Worm (Caenorhabditis elegans) whole organism, mixed stage, embryonic: ENCODE data around the gene T08A11.1.

ENCODE experiments used
- blmp-1 ChIP-seq: fragments of 150-350 bp; optimal IDR thresholded peaks from 2 replicates; lab custom pipeline; 2014; ENCODE audit warnings: missing biosample characterization, missing genetic modification characterization
- ceh-39 ChIP-seq: fragments of 150-350 bp; optimal IDR thresholded peaks from 2 replicates; lab custom pipeline; 2014; ENCODE audit warnings: missing biosample characterization, missing genetic modification characterization
- elt-3 ChIP-seq: fragments of 150-350 bp; optimal IDR thresholded peaks from 2 replicates; lab custom pipeline; 2014; ENCODE audit warnings: missing biosample characterization, missing genetic modification characterization
- lin-13 ChIP-seq: fragments of 150-350 bp; optimal IDR thresholded peaks from 2 replicates; lab custom pipeline; 2014; ENCODE audit warnings: missing biosample characterization, missing genetic modification characterization
- lsy-2 ChIP-seq: fragments of 150-350 bp; optimal IDR thresholded peaks from 2 replicates; lab custom pipeline; 2014; ENCODE audit warnings: missing biosample characterization, missing genetic modification characterization
- mab-5 ChIP-seq: fragments of 150-350 bp; optimal IDR thresholded peaks from 2 replicates; lab custom pipeline; 2014; ENCODE audit warnings: missing biosample characterization, missing genetic modification characterization
- nhr-237 ChIP-seq: fragments of 150-350 bp; optimal IDR thresholded peaks from 2 replicates; lab custom pipeline; 2014; ENCODE audit warnings: missing biosample characterization, missing genetic modification characterization
- nhr-28 ChIP-seq: fragments of 150-350 bp; optimal IDR thresholded peaks from 2 replicates; lab custom pipeline; 2014; ENCODE audit warnings: missing biosample characterization, missing genetic modification characterization
- sem-2 ChIP-seq: fragments of 200-800 bp; sonication (Bioruptor generic); optimal IDR thresholded peaks from 2 replicates; lab custom pipeline; 2018; ENCODE audit warnings: mild to moderate bottlenecking, missing genetic modification characterization, missing compliant biosample characterization
- snpc-4 ChIP-seq: fragments of 150-350 bp; optimal IDR thresholded peaks from 2 replicates; lab custom pipeline; 2014; ENCODE audit warnings: missing biosample characterization, missing genetic modification characterization
- sptf-1 ChIP-seq: sonication (generic microtip); optimal IDR thresholded peaks from 2 replicates; lab custom pipeline; 2017; ENCODE audit warnings: mild to moderate bottlenecking, missing genetic modification characterization, moderate library complexity, missing compliant biosample characterization
- unc-62 ChIP-seq: fragments of 150-350 bp; optimal IDR thresholded peaks from 2 replicates; lab custom pipeline; 2014; ENCODE audit warnings: missing biosample characterization, missing genetic modification reagents, missing genetic modification characterization

DNA sequence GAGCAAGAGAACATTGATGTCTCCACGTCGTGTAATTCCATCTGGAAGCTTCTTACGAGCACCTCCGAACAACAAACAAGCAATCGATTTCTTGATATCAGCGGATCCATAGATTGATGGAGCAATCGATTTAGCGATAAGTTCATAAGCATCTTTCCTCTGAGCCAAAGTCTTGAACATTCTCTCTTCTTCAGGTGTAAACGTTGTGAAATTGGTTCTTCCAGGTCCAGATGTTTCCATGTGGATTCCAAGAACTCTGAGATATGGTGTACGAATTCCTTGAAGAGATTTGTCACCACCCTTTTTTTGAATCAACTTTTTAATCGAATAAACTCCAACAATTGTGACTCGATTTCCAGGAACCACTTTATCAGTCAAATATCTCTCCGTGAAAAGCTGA is 27.0 kb upstream of the T08A11.1 start:
- no peak for TF ChIP-seq unc-62
- no peak for TF ChIP-seq ceh-39
- TF ChIP-seq mab-5 (tag; lab: Kevin White, UChicago), result no peak
- no peak for TF ChIP-seq nhr-237 (tag; lab: Kevin White, UChicago)
- TF ChIP-seq elt-3 (tag; lab: Kevin White, UChicago), result no peak
- no peak for TF ChIP-seq snpc-4 (tag; lab: Kevin White, UChicago)
- TF ChIP-seq lsy-2 (tag; lab: Kevin White, UChicago), result no peak
- TF ChIP-seq sptf-1 (tag; lab: Kevin White, UChicago), result no peak
- no peak for TF ChIP-seq nhr-28 (tag; lab: Kevin White, UChicago)
- TF ChIP-seq lin-13 (tag; lab: Kevin White, UChicago), result no peak
- no peak for TF ChIP-seq blmp-1 (tag; lab: Kevin White, UChicago)
- TF ChIP-seq sem-2 (GFP tag; lab: Kevin White, UChicago), result no peak
